Fruit fly (Drosophila melanogaster): ENCODE results near the gene TTLL3A.

TTLL3A gene

DNA sequence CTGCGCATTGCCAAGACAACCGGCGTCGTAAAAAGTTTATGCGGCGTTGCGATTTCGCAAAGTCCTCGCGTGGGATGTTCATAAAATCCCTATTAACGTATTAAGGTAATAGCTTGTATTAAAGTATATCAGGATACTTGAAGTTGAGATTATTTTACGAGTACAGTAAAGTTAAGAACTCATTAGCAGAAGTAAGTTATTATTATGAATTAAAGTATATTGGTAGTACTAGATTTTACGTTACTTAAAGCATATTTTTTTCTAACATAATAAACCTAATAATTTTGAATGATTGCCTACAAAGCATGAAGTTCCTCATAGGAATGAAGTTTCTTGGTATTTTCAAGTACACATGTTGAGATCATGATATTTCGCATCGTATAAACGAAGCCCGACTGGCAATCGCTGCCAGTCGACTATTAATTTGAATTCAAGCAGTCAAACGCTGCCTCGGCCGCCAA is 46.2 kb downstream of the TTLL3A start (continued):
- TF ChIP-seq cad (GFP tag; optimal IDR thresholded peaks at IDR 0.05) (no peak), Hr51 (GFP tag; optimal IDR thresholded peaks at IDR 0.05) (peak in 1 of 2 experiments; percentile 78), Trl (optimal IDR thresholded peaks at IDR 0.05) (no peak), Trl (GFP tag; optimal IDR thresholded peaks at IDR 0.05) (no peak), CG17361 (GFP tag; IDR thresholded peaks at IDR 0.05) (peak; percentile 83), row (GFP tag; IDR thresholded peaks at IDR 0.05) (peak; percentile 55), HLHmδ (GFP tag; optimal IDR thresholded peaks at IDR 0.05) (no peak), peb (GFP tag; IDR thresholded peaks at IDR 0.05) (no peak), CG8281 (tag; optimal IDR thresholded peaks at IDR 0.05) (no peak), hbn (GFP tag; IDR thresholded peaks at IDR 0.05; ENCODE audit: partially characterized antibody) (no peak), E2f2 (GFP tag; IDR thresholded peaks at IDR 0.05) (no peak; the same call in 1 of the 2 replicates), CG16779 (GFP tag; IDR thresholded peaks at IDR 0.05) (no peak), Mad (GFP tag; optimal IDR thresholded peaks at IDR 0.05) (no peak), CG17612 (GFP tag; IDR thresholded peaks at IDR 0.05) (no peak), dm (GFP tag; optimal IDR thresholded peaks at IDR 0.05) (no peak), Xrp1 (GFP tag; IDR thresholded peaks at IDR 0.05) (peak; percentile 55; the same call in 1 of the 2 replicates), trh (GFP tag; optimal IDR thresholded peaks at IDR 0.05) (no peak), CG17568 (GFP tag; optimal IDR thresholded peaks at IDR 0.05) (no peak), rib (GFP tag; IDR thresholded peaks at IDR 0.05) (no peak), CG8388 (GFP tag; optimal IDR thresholded peaks at IDR 0.05) (peak; percentile 55), CG6254 (GFP tag; optimal IDR thresholded peaks at IDR 0.05) (peak; percentile 31), Rx (GFP tag; IDR thresholded peaks at IDR 0.05) (no peak), gem (tag; optimal IDR thresholded peaks at IDR 0.05) (peak; percentile 77), CG7271 (tag; optimal IDR thresholded peaks at IDR 0.05) (no peak), Hr39 (optimal IDR thresholded peaks at IDR 0.05) (no peak), YL-1 (GFP tag; optimal IDR thresholded peaks at IDR 0.05) (no peak), CG6654 (GFP tag; optimal IDR thresholded peaks at IDR 0.05) (no peak), cas (GFP tag; IDR thresholded peaks at IDR 0.05) (no peak), abd-A (tag; optimal IDR thresholded peaks at IDR 0.05) (no peak), CG4404 (GFP tag; IDR thresholded peaks at IDR 0.05) (no peak), amos (GFP tag; IDR thresholded peaks at IDR 0.05; ENCODE audit: partially characterized antibody) (no peak), CG31441 (GFP tag; IDR thresholded peaks at IDR 0.05) (peak; percentile 70), HLH4C (GFP tag; IDR thresholded peaks at IDR 0.05; ENCODE audit: partially characterized antibody) (no peak), pb (GFP tag; optimal IDR thresholded peaks at IDR 0.05) (no peak)

DNA sequence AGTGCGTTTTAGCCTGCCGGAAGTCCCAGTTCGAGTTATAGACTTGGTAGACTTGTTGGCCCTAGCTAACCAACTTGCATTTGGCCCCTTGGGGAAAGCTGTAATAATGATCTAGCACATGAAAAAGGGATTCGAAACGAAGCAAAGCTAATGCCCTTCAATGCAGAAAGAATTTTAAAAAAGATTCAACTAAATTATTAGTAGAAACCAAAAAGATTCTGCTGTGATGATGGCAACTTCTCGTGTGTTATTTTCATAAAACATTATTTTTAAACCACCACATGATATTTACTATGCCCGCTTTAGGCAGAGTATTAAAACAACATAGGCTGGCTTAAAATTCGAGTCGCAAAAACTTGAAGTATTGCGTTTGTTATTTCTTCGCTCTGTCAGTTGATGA is 47.9 kb downstream of the TTLL3A start:
- TF ChIP-seq D19A (tag; optimal IDR thresholded peaks at IDR 0.05) (peak; percentile 58), Sox102F (GFP tag; optimal IDR thresholded peaks at IDR 0.05) (peak; percentile 24), sens (GFP tag) (peak; percentile 75), CG11504 (tag; optimal IDR thresholded peaks at IDR 0.05) (peak; percentile 10), NC2α (GFP tag; optimal IDR thresholded peaks at IDR 0.05) (no peak), Med (GFP tag) (peak; percentile 64), vvl (GFP tag; IDR thresholded peaks at IDR 0.05) (0 out of 2 replicates have a peak, but pooled peaks have one; percentile 7), ind (GFP tag; optimal IDR thresholded peaks at IDR 0.05) (no peak)
